Fruit fly (Drosophila melanogaster): Measurements from ENCODE around the gene CG31076.

DNA sequence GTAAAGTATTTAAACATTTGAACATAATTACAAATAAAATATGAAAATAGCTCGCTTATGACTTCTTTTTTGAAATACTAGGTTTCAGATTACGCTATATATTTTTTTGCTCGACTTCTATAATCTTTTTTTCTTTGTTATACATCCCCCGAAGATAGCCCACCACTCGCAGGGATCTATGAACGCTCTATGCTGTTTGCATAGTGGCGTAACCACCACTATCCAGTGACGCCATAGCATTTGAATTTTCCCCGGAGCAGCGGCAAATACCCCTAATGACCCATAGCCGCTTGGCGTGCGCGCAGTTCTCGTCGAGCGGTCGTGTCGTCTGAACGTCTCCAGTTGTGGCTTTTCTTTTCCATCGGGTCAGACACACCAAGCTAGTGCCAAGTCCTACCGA is 11.4 kb downstream of the CG31076 start, which contains the start of the genes CG14253 and CG46313:
- TF ChIP-seq foxo (GFP tag; optimal IDR thresholded peaks at IDR 0.05), result no peak
- TF ChIP-seq usp (GFP tag; optimal IDR thresholded peaks at IDR 0.05), result no peak
- TF ChIP-seq Hr78 (GFP tag; optimal IDR thresholded peaks at IDR 0.05), result no peak
- no peak for TF ChIP-seq Sp1 (GFP tag; optimal IDR thresholded peaks at IDR 0.05)
- TF ChIP-seq Hnf4 (GFP tag; optimal IDR thresholded peaks at IDR 0.05), result no peak
- TF ChIP-seq Dfd (GFP tag; optimal IDR thresholded peaks at IDR 0.05), result no peak
- no peak for TF ChIP-seq ey (GFP tag; optimal IDR thresholded peaks at IDR 0.05)
- no peak for TF ChIP-seq Hr83 (GFP tag; optimal IDR thresholded peaks at IDR 0.05; ENCODE audit: poor library complexity, severe bottlenecking)
- TF ChIP-seq psq (GFP tag; optimal IDR thresholded peaks at IDR 0.05), result no peak
- TF ChIP-seq pan (optimal IDR thresholded peaks at IDR 0.05), result no peak
- TF ChIP-seq Myc (optimal IDR thresholded peaks at IDR 0.05), result no peak

Data from whole organism, wandering third instar larva.